Worm (Caenorhabditis elegans): Measurements from ENCODE around the gene C17H12.3.

ce11 chrIV:6757011-6757410 is 38.4 kb downstream of the C17H12.3 start, which contains the start of gene usp-4:
- TF ChIP-seq nhr-76 (tag; optimal IDR thresholded peaks at IDR 0.05) (no peak), ceh-62 (tag; optimal IDR thresholded peaks at IDR 0.05) (no peak), nhr-28 (tag; optimal IDR thresholded peaks at IDR 0.05) (no peak), hlh-30 (tag; optimal IDR thresholded peaks at IDR 0.05; ENCODE audit: insufficient read depth) (no peak), D1046.2 (GFP tag; IDR thresholded peaks at IDR 0.05) (no peak), lsy-2 (tag; optimal IDR thresholded peaks at IDR 0.05) (no peak), fkh-10 (GFP tag; optimal IDR thresholded peaks at IDR 0.05) (no peak), ama-1 (optimal IDR thresholded peaks at IDR 0.05) (no peak), daf-19 (GFP tag; conservative IDR thresholded peaks at IDR 0.05) (no peak), hif-1 (tag; optimal IDR thresholded peaks at IDR 0.05) (no peak), nhr-10 (tag; optimal IDR thresholded peaks at IDR 0.05) (no peak)
